Fruit fly (Drosophila melanogaster): Measurements from ENCODE around the gene CG6136.

The CG6136 gene

DNA sequence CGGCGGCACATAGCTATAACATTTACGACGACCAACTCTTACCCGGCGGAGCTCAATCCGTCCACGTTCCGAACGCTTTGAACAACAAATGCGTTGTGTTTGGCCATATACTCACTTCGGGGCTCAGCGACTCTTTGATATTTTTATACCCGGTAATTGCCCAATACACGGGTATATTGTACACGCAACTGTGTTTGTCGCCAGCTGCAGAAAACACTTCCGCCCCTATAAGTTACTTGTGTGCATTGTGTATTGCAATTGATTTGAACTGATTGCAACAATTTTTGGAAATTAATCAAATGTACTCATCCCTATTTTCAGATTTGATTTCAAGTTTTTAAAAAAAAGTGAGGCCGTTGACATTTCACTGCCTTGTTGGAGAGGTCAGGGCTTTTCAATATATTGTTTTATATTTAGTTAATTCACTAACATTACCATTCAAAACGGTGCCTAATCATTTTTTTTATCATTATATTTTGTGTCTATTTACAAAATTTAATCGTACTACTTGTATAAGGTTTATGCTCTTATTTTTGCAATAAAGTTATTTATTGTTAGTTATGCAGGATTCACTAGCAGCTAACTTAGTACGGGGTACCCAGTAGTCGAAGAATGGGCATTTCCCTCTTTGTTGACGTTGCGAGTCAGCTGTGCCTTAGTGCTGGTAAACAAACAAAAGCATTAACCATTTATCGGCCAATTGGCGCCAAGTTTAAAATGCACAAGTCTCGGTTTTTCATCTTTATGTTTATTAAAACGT lies 28.9 kb downstream of the CG6136 start, which contains the start of gene Nagk:
TSS of gene Nagk (minus strand) at position 331 of the 760 bp plus-strand sequence.
- TF ChIP-seq OdsH (GFP tag; optimal IDR thresholded peaks at IDR 0.05) (peak; percentile 69), CG9139 (GFP tag; optimal IDR thresholded peaks at IDR 0.05) (no peak), svp (GFP tag) (peak; percentile 92), CG3032 (tag; optimal IDR thresholded peaks at IDR 0.05) (peak; percentile 28), Hr38 (GFP tag; optimal IDR thresholded peaks at IDR 0.05) (no peak), topi (GFP tag; optimal IDR thresholded peaks at IDR 0.05) (peak; percentile 82), CG11294 (GFP tag; IDR thresholded peaks at IDR 0.05) (no peak; the same call in 1 of the 2 replicates), vri (GFP tag; optimal IDR thresholded peaks at IDR 0.05) (no peak), lz (GFP tag; optimal IDR thresholded peaks at IDR 0.05) (peak; percentile 81), CG6276 (GFP tag; optimal IDR thresholded peaks at IDR 0.05) (no peak), fd85E (GFP tag; optimal IDR thresholded peaks at IDR 0.05) (no peak), Sox14 (GFP tag; optimal IDR thresholded peaks at IDR 0.05) (peak; percentile 83), dsx (GFP tag; optimal IDR thresholded peaks at IDR 0.05; ENCODE audit: poor library complexity, severe bottlenecking) (peak; percentile 4), CG6854 (GFP tag; optimal IDR thresholded peaks at IDR 0.05) (peak; percentile 32), CG32006 (GFP tag; optimal IDR thresholded peaks at IDR 0.05) (peak; percentile 87), CG31627 (GFP tag; optimal IDR thresholded peaks at IDR 0.05) (peak; percentile 67), Eip75B (GFP tag; optimal IDR thresholded peaks at IDR 0.05) (peak; percentile 72), net (GFP tag; optimal IDR thresholded peaks at IDR 0.05) (peak; percentile 68), CG8319 (GFP tag; optimal IDR thresholded peaks at IDR 0.05) (peak; percentile 34), acj6 (GFP tag; optimal IDR thresholded peaks at IDR 0.05) (peak; percentile 75), eg (GFP tag; IDR thresholded peaks at IDR 0.05) (peak; percentile 24; the same call in 2 of the 3 replicates), CG1621 (tag; optimal IDR thresholded peaks at IDR 0.05) (no peak), Blimp-1 (GFP tag; optimal IDR thresholded peaks at IDR 0.05) (no peak), CG11762 (GFP tag; optimal IDR thresholded peaks at IDR 0.05; ENCODE audit: insufficient read depth) (peak; percentile 46), CG6163 (GFP tag; IDR thresholded peaks at IDR 0.05) (peak; percentile 22; the same call in 1 of the 3 replicates), CG34406 (GFP tag; optimal IDR thresholded peaks at IDR 0.05) (peak; percentile 64), CG16779 (tag; optimal IDR thresholded peaks at IDR 0.05) (no peak), CG6792 (GFP tag; optimal IDR thresholded peaks at IDR 0.05) (peak; percentile 63), cyc (GFP tag; optimal IDR thresholded peaks at IDR 0.05) (peak; percentile 67), CG8119 (GFP tag; IDR thresholded peaks at IDR 0.05) (no peak), Ets21C (GFP tag; optimal IDR thresholded peaks at IDR 0.05) (peak; percentile 55), CG8632 (GFP tag; optimal IDR thresholded peaks at IDR 0.05) (peak; percentile 67), fd59A (GFP tag; optimal IDR thresholded peaks at IDR 0.05) (peak; percentile 55), pdm3 (GFP tag; optimal IDR thresholded peaks at IDR 0.05) (no peak), Eip93F (GFP tag; optimal IDR thresholded peaks at IDR 0.05) (no peak), CG7368 (GFP tag; optimal IDR thresholded peaks at IDR 0.05) (peak; percentile 50), achi (GFP tag; optimal IDR thresholded peaks at IDR 0.05) (peak; percentile 67), Smox (GFP tag; optimal IDR thresholded peaks at IDR 0.05) (no peak), Eip78C (GFP tag) (peak; percentile 95), Gug (GFP tag; IDR thresholded peaks at IDR 0.05) (no peak), Lpt (GFP tag; optimal IDR thresholded peaks at IDR 0.05) (peak; percentile 29), Hr39 (GFP tag; optimal IDR thresholded peaks at IDR 0.05) (peak; percentile 58), CG6808 (GFP tag; optimal IDR thresholded peaks at IDR 0.05) (no peak), CG4318 (GFP tag; optimal IDR thresholded peaks at IDR 0.05) (no peak), fkh (GFP tag; optimal IDR thresholded peaks at IDR 0.05) (peak; percentile 79), salr (GFP tag; optimal IDR thresholded peaks at IDR 0.05) (no peak), CG11902 (GFP tag; optimal IDR thresholded peaks at IDR 0.05) (peak; percentile 39), dac (GFP tag; optimal IDR thresholded peaks at IDR 0.05) (peak; percentile 33), Sox15 (GFP tag; optimal IDR thresholded peaks at IDR 0.05) (peak; percentile 40), Sox102F (GFP tag; optimal IDR thresholded peaks at IDR 0.05) (no peak), CG15336 (GFP tag; IDR thresholded peaks at IDR 0.05) (no peak; the same call in 1 of the 2 replicates)

Measured in whole organism, prepupa.